Worm (Caenorhabditis elegans) whole organism, late embryonic: ENCODE data around the gene srd-21.

Experiments
- C08G9.2 ChIP-seq: sonication (generic microtip); optimal IDR thresholded peaks from 2 replicates; lab custom pipeline; 2016; ENCODE audit warnings: mild to moderate bottlenecking, missing genetic modification characterization, moderate library complexity, missing compliant biosample characterization
- C38D4.7 ChIP-seq: fragments of 200-800 bp; sonication (Bioruptor generic); optimal IDR thresholded peaks from 2 replicates; lab custom pipeline; 2018; ENCODE audit warnings: mild to moderate bottlenecking, missing genetic modification characterization, moderate library complexity, missing compliant biosample characterization
- K02D7.2 ChIP-seq: sonication (generic microtip); optimal IDR thresholded peaks from 2 replicates; lab custom pipeline; 2017; ENCODE audit warnings: mild to moderate bottlenecking, missing genetic modification characterization, missing compliant biosample characterization
- K09A11.1 ChIP-seq: sonication (generic microtip); optimal IDR thresholded peaks from 2 replicates; lab custom pipeline; 2017; ENCODE audit warnings: antibody characterized with exemption, mild to moderate bottlenecking, missing genetic modification characterization, missing compliant biosample characterization; ENCODE audit not compliant: insufficient read depth
- T23F11.4 ChIP-seq: fragments of 200-800 bp; sonication (Bioruptor generic); optimal IDR thresholded peaks from 2 replicates; lab custom pipeline; 2018; ENCODE audit warnings: mild to moderate bottlenecking, missing genetic modification characterization, missing compliant biosample characterization
- Y22D7AL.16 ChIP-seq: sonication (generic microtip); optimal IDR thresholded peaks from 2 replicates; lab custom pipeline; 2016; ENCODE audit warnings: missing genetic modification characterization, missing compliant biosample characterization
- ahr-1 ChIP-seq: sonication (generic microtip); optimal IDR thresholded peaks from 2 replicates; lab custom pipeline; 2016; ENCODE audit warnings: missing genetic modification characterization, missing compliant biosample characterization
- ama-1 ChIP-seq: fragments of 150-350 bp; optimal IDR thresholded peaks from 2 replicates; lab custom pipeline; 2014
- ceh-18 ChIP-seq: sonication (generic microtip); optimal IDR thresholded peaks from 2 replicates; lab custom pipeline; 2016; ENCODE audit warnings: missing genetic modification characterization, missing compliant biosample characterization
- ceh-19 ChIP-seq: fragments of 200-800 bp; sonication (Bioruptor generic); optimal IDR thresholded peaks from 2 replicates; lab custom pipeline; 2018; ENCODE audit warnings: mild to moderate bottlenecking, missing genetic modification characterization, missing compliant biosample characterization
- ceh-24 ChIP-seq: sonication (generic microtip); optimal IDR thresholded peaks from 2 replicates; lab custom pipeline; 2016; ENCODE audit warnings: mild to moderate bottlenecking, missing genetic modification characterization, missing compliant biosample characterization
- ceh-31 ChIP-seq: sonication (generic microtip); optimal IDR thresholded peaks from 2 replicates; lab custom pipeline; 2016; ENCODE audit warnings: missing genetic modification characterization, missing compliant biosample characterization
- ceh-48 ChIP-seq: sonication (generic microtip); optimal IDR thresholded peaks from 2 replicates; lab custom pipeline; 2016; ENCODE audit warnings: missing genetic modification characterization, inconsistent platforms, missing compliant biosample characterization
- ceh-9 ChIP-seq: sonication (generic microtip); optimal IDR thresholded peaks from 2 replicates; lab custom pipeline; 2016; ENCODE audit warnings: mild to moderate bottlenecking, missing genetic modification characterization, inconsistent platforms, missing compliant biosample characterization
- dmd-4 ChIP-seq: sonication (generic microtip); optimal IDR thresholded peaks from 2 replicates; lab custom pipeline; 2016; ENCODE audit warnings: borderline replicate concordance, missing genetic modification characterization, missing compliant biosample characterization
- elt-2 ChIP-seq: sonication (generic microtip); optimal IDR thresholded peaks from 2 replicates; lab custom pipeline; 2016; ENCODE audit warnings: missing genetic modification reagents, missing genetic modification characterization, missing compliant biosample characterization
- elt-4 ChIP-seq: sonication (generic microtip); optimal IDR thresholded peaks from 2 replicates; lab custom pipeline; 2016; ENCODE audit warnings: missing genetic modification characterization, missing compliant biosample characterization
- eyg-1 ChIP-seq: sonication (generic microtip); optimal IDR thresholded peaks from 2 replicates; lab custom pipeline; 2016; ENCODE audit warnings: missing genotype, missing genetic modification characterization, missing compliant biosample characterization
- fax-1 ChIP-seq: sonication (generic microtip); optimal IDR thresholded peaks from 2 replicates; lab custom pipeline; 2016; ENCODE audit warnings: missing genotype, missing genetic modification characterization, missing compliant biosample characterization
- fkh-10 ChIP-seq: fragments of 150-350 bp; optimal IDR thresholded peaks from 2 replicates; lab custom pipeline; 2014; ENCODE audit warnings: missing biosample characterization, missing genetic modification reagents, missing genetic modification characterization
- fkh-6 ChIP-seq: sonication (generic microtip); optimal IDR thresholded peaks from 2 replicates; lab custom pipeline; 2016; ENCODE audit warnings: missing genetic modification characterization, missing compliant biosample characterization
- hlh-6 ChIP-seq: sonication (generic microtip); optimal IDR thresholded peaks from 2 replicates; lab custom pipeline; 2016; ENCODE audit warnings: missing genotype, missing genetic modification characterization, missing compliant biosample characterization
- lim-6 ChIP-seq: sonication (generic microtip); optimal IDR thresholded peaks from 2 replicates; lab custom pipeline; 2016; ENCODE audit warnings: missing genetic modification characterization, missing compliant biosample characterization
- lin-11 ChIP-seq: fragments of 200-800 bp; sonication (Bioruptor generic); optimal IDR thresholded peaks from 2 replicates; lab custom pipeline; 2018; ENCODE audit warnings: mild to moderate bottlenecking, missing genetic modification characterization, missing compliant biosample characterization
- nfya-1 ChIP-seq: sonication (generic microtip); optimal IDR thresholded peaks from 2 replicates; lab custom pipeline; 2017; ENCODE audit warnings: missing genetic modification characterization, mild to moderate bottlenecking, missing compliant biosample characterization, antibody characterized with exemption, moderate library complexity
- nhr-11 ChIP-seq: fragments of 150-350 bp; optimal IDR thresholded peaks from 2 replicates; lab custom pipeline; 2014; ENCODE audit warnings: missing biosample characterization, missing genetic modification characterization
- nhr-232 ChIP-seq: sonication (generic microtip); optimal IDR thresholded peaks from 2 replicates; lab custom pipeline; 2016; ENCODE audit warnings: missing genetic modification characterization, missing compliant biosample characterization
- odd-2 ChIP-seq: sonication (generic microtip); optimal IDR thresholded peaks from 2 replicates; lab custom pipeline; 2017; ENCODE audit warnings: antibody characterized with exemption, mild to moderate bottlenecking, missing genetic modification characterization, missing compliant biosample characterization
- pag-3 ChIP-seq: sonication (generic microtip); optimal IDR thresholded peaks from 2 replicates; lab custom pipeline; 2016; ENCODE audit warnings: missing compliant biosample characterization, missing genetic modification characterization, borderline replicate concordance
- pat-9 ChIP-seq: fragments of 200-800 bp; sonication (Bioruptor generic); optimal IDR thresholded peaks from 2 replicates; lab custom pipeline; 2018; ENCODE audit warnings: mild to moderate bottlenecking, missing genetic modification characterization, moderate library complexity, missing compliant biosample characterization
- pha-4 ChIP-seq: fragments of 150-350 bp; optimal IDR thresholded peaks from 2 replicates; lab custom pipeline; 2018; ENCODE audit warnings: missing biosample characterization, missing genetic modification reagents, missing genetic modification characterization
- pqm-1 ChIP-seq: sonication (generic microtip); optimal IDR thresholded peaks from 2 replicates; lab custom pipeline; 2016; ENCODE audit warnings: missing genetic modification characterization, missing compliant biosample characterization
- ref-2 ChIP-seq: sonication (generic microtip); optimal IDR thresholded peaks from 2 replicates; lab custom pipeline; 2016; ENCODE audit warnings: missing genetic modification characterization, missing compliant biosample characterization
- rnt-1 ChIP-seq: sonication (generic microtip); optimal IDR thresholded peaks from 2 replicates; lab custom pipeline; 2016; ENCODE audit warnings: missing genetic modification characterization, missing compliant biosample characterization
- tbx-7 ChIP-seq: sonication (generic microtip); optimal IDR thresholded peaks from 2 replicates; lab custom pipeline; 2016; ENCODE audit warnings: missing genotype, missing genetic modification characterization, missing compliant biosample characterization
- unc-42 ChIP-seq: sonication (generic microtip); optimal IDR thresholded peaks from 2 replicates; lab custom pipeline; 2016; ENCODE audit warnings: missing genotype, missing genetic modification characterization, missing compliant biosample characterization
- unc-55 ChIP-seq: sonication (generic microtip); optimal IDR thresholded peaks from 2 replicates; lab custom pipeline; 2017; ENCODE audit warnings: missing biosample characterization, missing genetic modification reagents, missing genetic modification characterization
- unc-86 ChIP-seq: sonication (generic microtip); optimal IDR thresholded peaks from 2 replicates; lab custom pipeline; 2016; ENCODE audit warnings: missing genetic modification characterization, missing compliant biosample characterization
- zip-5 ChIP-seq: sonication (generic microtip); optimal IDR thresholded peaks from 2 replicates; lab custom pipeline; 2016; ENCODE audit warnings: missing genetic modification characterization, missing compliant biosample characterization
- ztf-16 ChIP-seq: sonication (generic microtip); optimal IDR thresholded peaks from 2 replicates; lab custom pipeline; 2017; ENCODE audit warnings: missing genetic modification characterization, missing compliant biosample characterization

Gene srd-21

ce11 chrV:16640366-16640765, 10.7 kb downstream of the srd-21 start:
- TF ChIP-seq unc-55 (GFP tag; lab: Kevin White, UChicago) (no peak), dmd-4 (tag; lab: Kevin White, UChicago) (no peak), nhr-232 (tag; lab: Kevin White, UChicago) (no peak), C08G9.2 (tag; lab: Kevin White, UChicago) (no peak), elt-2 (tag; lab: Kevin White, UChicago) (no peak), nfya-1 (no peak), fax-1 (tag; lab: Kevin White, UChicago) (no peak), pag-3 (tag; lab: Kevin White, UChicago) (no peak), ceh-24 (tag; lab: Kevin White, UChicago) (no peak), lin-11 (tag; lab: Kevin White, UChicago) (no peak), unc-42 (tag; lab: Kevin White, UChicago) (no peak), tbx-7 (tag; lab: Kevin White, UChicago) (no peak), ahr-1 (tag; lab: Kevin White, UChicago) (no peak), ceh-19 (GFP tag; lab: Kevin White, UChicago) (no peak), pat-9 (tag; lab: Kevin White, UChicago) (no peak), ceh-48 (tag; lab: Kevin White, UChicago) (no peak), ceh-9 (tag; lab: Kevin White, UChicago) (no peak), nhr-11 (no peak)

ce11 chrV:16643558-16643957, 13.9 kb downstream of the srd-21 start, which contains the start of gene srw-77:
TSS of gene srw-77 (minus strand) at chrV:16643658.
- no peak for TF ChIP-seq C38D4.7 (GFP tag; lab: Kevin White, UChicago)
- no peak for TF ChIP-seq ceh-18 (tag; lab: Kevin White, UChicago)
- TF ChIP-seq dmd-4 (tag; lab: Kevin White, UChicago) = no peak
- no peak for TF ChIP-seq odd-2
- TF ChIP-seq K09A11.1 (tag; lab: Kevin White, UChicago) = no peak
- no peak for TF ChIP-seq pqm-1 (tag; lab: Kevin White, UChicago)
- TF ChIP-seq pha-4 (tag; lab: Kevin White, UChicago) = no peak
- TF ChIP-seq pag-3 (tag; lab: Kevin White, UChicago) = no peak
- no peak for TF ChIP-seq T23F11.4 (GFP tag; lab: Kevin White, UChicago)
- TF ChIP-seq pat-9 (tag; lab: Kevin White, UChicago) = no peak
- TF ChIP-seq eyg-1 (tag; lab: Kevin White, UChicago) = no peak
- no peak for TF ChIP-seq Y22D7AL.16
- TF ChIP-seq zip-5 (tag; lab: Kevin White, UChicago) = no peak
- TF ChIP-seq unc-86 (tag; lab: Kevin White, UChicago) = no peak
- TF ChIP-seq K02D7.2 (tag; lab: Kevin White, UChicago) = no peak

- TF ChIP-seq rnt-1 (tag; lab: Kevin White, UChicago) (no peak), elt-2 (tag; lab: Kevin White, UChicago) (no peak), fkh-10 (no peak), hlh-6 (tag; lab: Kevin White, UChicago) (no peak), lim-6 (no peak), ama-1 (lab: Kevin White, UChicago) (no peak), dmd-4 (tag; lab: Kevin White, UChicago) (no peak), nhr-232 (tag; lab: Kevin White, UChicago) (no peak), ceh-18 (tag; lab: Kevin White, UChicago) (no peak), elt-4 (tag; lab: Kevin White, UChicago) (no peak), T23F11.4 (GFP tag; lab: Kevin White, UChicago) (no peak), K02D7.2 (tag; lab: Kevin White, UChicago) (no peak), ceh-19 (GFP tag; lab: Kevin White, UChicago) (no peak), unc-86 (tag; lab: Kevin White, UChicago) (no peak), ceh-31 (tag; lab: Kevin White, UChicago) (no peak), fkh-6 (no peak), C08G9.2 (tag; lab: Kevin White, UChicago) (no peak), ref-2 (tag; lab: Kevin White, UChicago) (no peak), ztf-16 (tag; lab: Kevin White, UChicago) (no peak), ahr-1 (tag; lab: Kevin White, UChicago) (no peak)
These were observed 15.7 kb downstream of the srd-21 start, which contains the start of gene W06G6.17 for ce11 chrV:16645201-16645940. TSS of gene W06G6.17 (minus strand) at chrV:16645251.
